Worm (Caenorhabditis elegans): ENCODE results near the gene srx-39.

The srx-39 gene

ce11 chrV:5165426-5165825, 7.9 kb upstream of the srx-39 start, which contains the start of gene srw-140:
TSS of gene srw-140 (plus strand) at chrV:5165726.
- TF ChIP-seq nhr-76 (tag; optimal IDR thresholded peaks at IDR 0.05) (no peak), nhr-28 (tag; optimal IDR thresholded peaks at IDR 0.05) (no peak), ceh-39 (tag; optimal IDR thresholded peaks at IDR 0.05) (no peak), unc-120 (tag; optimal IDR thresholded peaks at IDR 0.05; ENCODE audit: poor library complexity, severe bottlenecking) (no peak), sem-2 (GFP tag; optimal IDR thresholded peaks at IDR 0.05) (no peak), sptf-1 (tag; optimal IDR thresholded peaks at IDR 0.05) (no peak), unc-62 (GFP tag; optimal IDR thresholded peaks at IDR 0.05) (no peak), ceh-43 (GFP tag; optimal IDR thresholded peaks at IDR 0.05) (no peak)

- TF ChIP-seq nhr-12 (tag; optimal IDR thresholded peaks at IDR 0.05) (no peak), mls-2 (tag; optimal IDR thresholded peaks at IDR 0.05) (no peak), lin-32 (GFP tag; optimal IDR thresholded peaks at IDR 0.05) (no peak)
Observed at ce11 chrV:5164682-5165081, 7.1 kb upstream of the srx-39 start, which contains the start of gene abu-7. TSS of gene abu-7 (minus strand) at chrV:5164782.

ce11 chrV:5161792-5162191, 4.2 kb upstream of the srx-39 start, which contains the start of gene abu-6:
TSS of gene abu-6 (minus strand) at chrV:5161892.
- no peak for TF ChIP-seq mls-2 (tag; optimal IDR thresholded peaks at IDR 0.05)
- no peak for TF ChIP-seq snpc-4 (tag; optimal IDR thresholded peaks at IDR 0.05)
- no peak for TF ChIP-seq tbx-8 (GFP tag; optimal IDR thresholded peaks at IDR 0.05)
- TF ChIP-seq pha-4 (tag; optimal IDR thresholded peaks at IDR 0.05): no peak
- no peak for TF ChIP-seq ztf-11 (tag; optimal IDR thresholded peaks at IDR 0.05)
- TF ChIP-seq lsy-2 (tag; optimal IDR thresholded peaks at IDR 0.05): no peak
- no peak for TF ChIP-seq nhr-76 (tag; optimal IDR thresholded peaks at IDR 0.05)
- no peak for TF ChIP-seq elt-1 (tag; optimal IDR thresholded peaks at IDR 0.05; ENCODE audit: borderline replicate concordance, insufficient read depth)
- TF ChIP-seq lin-32 (GFP tag; optimal IDR thresholded peaks at IDR 0.05): no peak
- no peak for TF ChIP-seq elt-3 (tag; optimal IDR thresholded peaks at IDR 0.05)

ce11 chrV:5158302-5158701, 742 bp upstream of the srx-39 start, which contains the start of gene abu-15:
TSS of gene abu-15 (plus strand) at chrV:5158602.
- no peak for TF ChIP-seq sptf-1 (tag; optimal IDR thresholded peaks at IDR 0.05)
- TF ChIP-seq nhr-76 (tag; optimal IDR thresholded peaks at IDR 0.05): no peak

ce11 chrV:5155516-5155915, 2.0 kb downstream of the srx-39 start, which contains the start of gene srx-38:
TSS of gene srx-38 (minus strand) at chrV:5155616.
- TF ChIP-seq elt-3 (tag; optimal IDR thresholded peaks at IDR 0.05): no peak
- no peak for TF ChIP-seq unc-120 (tag; optimal IDR thresholded peaks at IDR 0.05; ENCODE audit: poor library complexity, severe bottlenecking)
- no peak for TF ChIP-seq unc-39 (tag; optimal IDR thresholded peaks at IDR 0.05)
- TF ChIP-seq ztf-11 (tag; optimal IDR thresholded peaks at IDR 0.05): no peak
- TF ChIP-seq nhr-2 (tag; optimal IDR thresholded peaks at IDR 0.05): no peak
- no peak for TF ChIP-seq lin-32 (GFP tag; optimal IDR thresholded peaks at IDR 0.05)
- no peak for TF ChIP-seq nhr-76 (tag; optimal IDR thresholded peaks at IDR 0.05)
- no peak for TF ChIP-seq ces-1 (GFP tag; optimal IDR thresholded peaks at IDR 0.05)
- no peak for TF ChIP-seq ceh-83 (GFP tag; optimal IDR thresholded peaks at IDR 0.05)
- TF ChIP-seq drap-1 (GFP tag; optimal IDR thresholded peaks at IDR 0.05): no peak
- no peak for TF ChIP-seq lin-13 (tag; optimal IDR thresholded peaks at IDR 0.05)
- no peak for TF ChIP-seq M03D4.4 (tag; optimal IDR thresholded peaks at IDR 0.05)
- no peak for TF ChIP-seq snpc-4 (tag; optimal IDR thresholded peaks at IDR 0.05)
- no peak for TF ChIP-seq nhr-28 (tag; optimal IDR thresholded peaks at IDR 0.05)
- TF ChIP-seq mab-5 (tag; optimal IDR thresholded peaks at IDR 0.05): no peak
- TF ChIP-seq flh-1 (GFP tag; optimal IDR thresholded peaks at IDR 0.05): no peak
- TF ChIP-seq bed-3 (GFP tag; optimal IDR thresholded peaks at IDR 0.05): no peak
- no peak for TF ChIP-seq nhr-237 (tag; optimal IDR thresholded peaks at IDR 0.05)
- no peak for TF ChIP-seq unc-62 (GFP tag; optimal IDR thresholded peaks at IDR 0.05)
- no peak for TF ChIP-seq ceh-39 (tag; optimal IDR thresholded peaks at IDR 0.05)

- TF ChIP-seq ceh-39 (tag; optimal IDR thresholded peaks at IDR 0.05) (no peak), cnd-1 (tag; optimal IDR thresholded peaks at IDR 0.05) (no peak), unc-120 (tag; optimal IDR thresholded peaks at IDR 0.05; ENCODE audit: poor library complexity, severe bottlenecking) (no peak)
Observed at ce11 chrV:5150880-5151279, 6.7 kb downstream of the srx-39 start, which contains the start of gene srh-130. TSS of gene srh-130 (plus strand) at chrV:5151180.

Data from whole organism, mixed stage, embryonic.